Worm (Caenorhabditis elegans): ENCODE measurements around the gene M60.4.

DNA sequence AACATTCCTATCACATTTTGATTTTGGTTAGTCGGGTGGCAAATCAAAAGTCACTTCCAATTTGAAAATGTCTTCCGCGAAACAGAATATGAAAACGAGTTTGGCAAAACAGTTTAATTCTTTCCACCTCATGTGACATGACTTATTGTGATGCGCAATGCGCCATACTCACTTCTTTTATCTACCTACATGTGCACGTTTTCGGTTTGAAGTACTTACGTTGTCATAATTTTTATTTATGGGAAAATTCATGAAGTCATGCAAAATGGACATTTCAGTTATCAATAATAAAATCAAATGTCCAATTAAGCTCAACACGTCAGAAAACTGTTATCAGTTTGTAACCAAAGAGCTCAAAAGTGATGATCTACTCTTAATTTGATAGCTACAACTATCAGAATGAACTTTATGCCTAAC is 2.5 kb upstream of the M60.4 start:
- TF ChIP-seq klf-2 (GFP tag; conservative IDR thresholded peaks at IDR 0.05) (no peak), T22C8.4 (GFP tag; IDR thresholded peaks at IDR 0.05) (no peak), flt-1 (GFP tag; IDR thresholded peaks at IDR 0.05) (no peak), med-1 (GFP tag; optimal IDR thresholded peaks at IDR 0.05; ENCODE audit: insufficient read depth) (no peak), ztf-23 (GFP tag; IDR thresholded peaks at IDR 0.05) (no peak), tab-1 (GFP tag; IDR thresholded peaks at IDR 0.05) (no peak), ref-1 (GFP tag; conservative IDR thresholded peaks at IDR 0.05) (no peak), cog-1 (tag; optimal IDR thresholded peaks at IDR 0.05) (no peak)
